Fruit fly (Drosophila melanogaster) whole organism, embryonic: Measurements from ENCODE around the gene CG14196.

ENCODE experiments used
- CG10321 ChIP-seq: fragments of 200-800 bp; sonication (Bioruptor generic); IDR thresholded peaks from 2 replicates; pipeline ENCODE4 v1.3.6; 2022; ENCODE audit warnings: missing biosample characterization, missing genetic modification characterization
- CG12299 ChIP-seq: fragments of 200-800 bp; sonication (Bioruptor generic); optimal IDR thresholded peaks from 2 replicates; lab custom pipeline; 2018; ENCODE audit warnings: missing biosample characterization, mild to moderate bottlenecking, missing genetic modification characterization
- CG12659 ChIP-seq: fragments of 200-800 bp; sonication (Bioruptor generic); optimal IDR thresholded peaks from 3 replicates; lab custom pipeline; 2017; ENCODE audit warnings: mild to moderate bottlenecking, missing biosample characterization, missing genetic modification reagents, missing genetic modification characterization
- CG13287 ChIP-seq: fragments of 200-800 bp; sonication (Bioruptor generic); IDR thresholded peaks from 2 replicates; pipeline ENCODE4 v1.3.6; 2022; ENCODE audit warnings: missing biosample characterization, missing genetic modification characterization; ENCODE audit not compliant: partially characterized antibody
- CG14860 ChIP-seq: fragments of 200-800 bp; sonication (Bioruptor generic); IDR thresholded peaks from 3 replicates; pipeline ENCODE4 v1.3.6; 2022; ENCODE audit warnings: missing biosample characterization, missing genetic modification characterization; ENCODE audit not compliant: partially characterized antibody
- CG15514 ChIP-seq: fragments of 200-800 bp; sonication (Bioruptor generic); optimal IDR thresholded peaks from 3 replicates; lab custom pipeline; 2017; ENCODE audit warnings: missing biosample characterization, missing genetic modification characterization, mild to moderate bottlenecking, moderate library complexity, missing genetic modification reagents
- CG17385 ChIP-seq: fragments of 200-800 bp; sonication (Bioruptor generic); optimal IDR thresholded peaks from 3 replicates; lab custom pipeline; 2018; ENCODE audit warnings: missing biosample characterization, mild to moderate bottlenecking, missing genetic modification characterization
- CG2116 ChIP-seq: fragments of 200-800 bp; sonication (Bioruptor generic); optimal IDR thresholded peaks from 3 replicates; lab custom pipeline; 2018; ENCODE audit warnings: missing biosample characterization, mild to moderate bottlenecking, missing genetic modification characterization
- CG2129 ChIP-seq: fragments of 200-800 bp; sonication (Bioruptor generic); IDR thresholded peaks from 2 replicates; pipeline ENCODE4 v1.3.6; 2022; ENCODE audit warnings: missing biosample characterization, missing genetic modification characterization; ENCODE audit not compliant: partially characterized antibody
- CG31388 ChIP-seq: fragments of 200-800 bp; sonication (Bioruptor generic); optimal IDR thresholded peaks from 2 replicates; lab custom pipeline; 2016; ENCODE audit warnings: missing biosample characterization, missing genetic modification characterization
- CG32532 ChIP-seq: fragments of 200-800 bp; sonication (Bioruptor generic); IDR thresholded peaks from 2 replicates; pipeline ENCODE4 v1.3.6; 2022; ENCODE audit warnings: missing biosample characterization, missing genetic modification characterization
- CG4617 ChIP-seq: fragments of 200-800 bp; sonication (Bioruptor generic); optimal IDR thresholded peaks from 3 replicates; lab custom pipeline; 2016; ENCODE audit warnings: missing biosample characterization, missing genetic modification characterization, borderline replicate concordance
- CG6791 ChIP-seq: fragments of 200-800 bp; sonication (Bioruptor generic); IDR thresholded peaks from 3 replicates; pipeline ENCODE4 v1.3.6; 2022; ENCODE audit warnings: missing biosample characterization, missing genetic modification characterization; ENCODE audit not compliant: partially characterized antibody
- CG6854 ChIP-seq: fragments of 200-800 bp; sonication (Bioruptor generic); optimal IDR thresholded peaks from 3 replicates; lab custom pipeline; 2017; ENCODE audit warnings: missing biosample characterization, mild to moderate bottlenecking, missing genetic modification characterization
- CG7963 ChIP-seq: fragments of 200-800 bp; sonication (Bioruptor generic); IDR thresholded peaks from 3 replicates; pipeline ENCODE4 v1.3.6; 2022; ENCODE audit warnings: missing biosample characterization, missing genetic modification characterization; ENCODE audit not compliant: partially characterized antibody
- CG7987 ChIP-seq: fragments of 200-800 bp; sonication (Bioruptor generic); optimal IDR thresholded peaks from 2 replicates; lab custom pipeline; 2018; ENCODE audit warnings: missing biosample characterization, mild to moderate bottlenecking, missing genetic modification characterization, moderate library complexity
- CG9609 ChIP-seq: fragments of 200-800 bp; sonication (Bioruptor generic); optimal IDR thresholded peaks from 3 replicates; lab custom pipeline; 2016; ENCODE audit warnings: missing biosample characterization, missing genetic modification characterization
- CG9797 ChIP-seq: fragments of 200-800 bp; sonication (Bioruptor generic); optimal IDR thresholded peaks from 3 replicates; lab custom pipeline; 2018; ENCODE audit warnings: missing biosample characterization, mild to moderate bottlenecking, missing genetic modification characterization
- CG9817 ChIP-seq: fragments of 200-800 bp; sonication (Bioruptor generic); optimal IDR thresholded peaks from 2 replicates; lab custom pipeline; 2018; ENCODE audit warnings: missing biosample characterization, mild to moderate bottlenecking, missing genetic modification characterization, moderate library complexity
- Deaf1 ChIP-seq: fragments of 200-800 bp; optimal IDR thresholded peaks from 3 replicates; lab custom pipeline; 2019; ENCODE audit warnings: missing biosample characterization, mild to moderate bottlenecking, missing genetic modification characterization, moderate library complexity
- Fer1 ChIP-seq: fragments of 200-800 bp; sonication (Bioruptor generic); optimal IDR thresholded peaks from 2 replicates; lab custom pipeline; 2017; ENCODE audit warnings: missing biosample characterization, mild to moderate bottlenecking, missing genetic modification characterization
- MBD-R2 ChIP-seq: fragments of 200-800 bp; sonication (Bioruptor generic); IDR thresholded peaks from 2 replicates; pipeline ENCODE4 v1.3.6; 2022; ENCODE audit warnings: missing biosample characterization, missing genetic modification characterization
- MESR4 ChIP-seq: fragments of 200-800 bp; sonication (Bioruptor generic); optimal IDR thresholded peaks from 2 replicates; lab custom pipeline; 2018; ENCODE audit warnings: missing biosample characterization, mild to moderate bottlenecking, missing genetic modification characterization, moderate library complexity
- MTF-1 ChIP-seq: fragments of 200-800 bp; sonication (Bioruptor generic); optimal IDR thresholded peaks from 2 replicates; lab custom pipeline; 2018; ENCODE audit warnings: missing biosample characterization, mild to moderate bottlenecking, missing genetic modification characterization, borderline replicate concordance
- Meics ChIP-seq: fragments of 200-800 bp; sonication (Bioruptor generic); optimal IDR thresholded peaks from 2 replicates; lab custom pipeline; 2017; ENCODE audit warnings: missing biosample characterization, mild to moderate bottlenecking, missing genetic modification characterization
- Nf-YC ChIP-seq: fragments of 200-800 bp; optimal IDR thresholded peaks from 3 replicates; lab custom pipeline; 2019; ENCODE audit warnings: missing biosample characterization, mild to moderate bottlenecking, missing genetic modification characterization, moderate library complexity
- Opbp ChIP-seq: fragments of 200-800 bp; sonication (Bioruptor generic); IDR thresholded peaks from 3 replicates; pipeline ENCODE4 v1.3.6; 2022; ENCODE audit warnings: missing biosample characterization, missing genetic modification characterization; ENCODE audit not compliant: partially characterized antibody
- Ravus ChIP-seq: fragments of 200-800 bp; sonication (Bioruptor generic); IDR thresholded peaks from 2 replicates; pipeline ENCODE4 v1.3.6; 2022; ENCODE audit warnings: missing biosample characterization, missing genetic modification characterization
- Six4 ChIP-seq: fragments of 200-800 bp; sonication (Bioruptor generic); optimal IDR thresholded peaks from 2 replicates; lab custom pipeline; 2016; ENCODE audit warnings: missing biosample characterization, missing genetic modification characterization
- YL-1 ChIP-seq: fragments of 200-800 bp; sonication (Bioruptor generic); optimal IDR thresholded peaks from 3 replicates; lab custom pipeline; 2017; ENCODE audit warnings: missing biosample characterization, mild to moderate bottlenecking, missing genetic modification characterization
- caup ChIP-seq: fragments of 200-800 bp; sonication (Bioruptor generic); optimal IDR thresholded peaks from 3 replicates; lab custom pipeline; 2017; ENCODE audit warnings: missing biosample characterization, mild to moderate bottlenecking, missing genetic modification characterization, moderate library complexity; ENCODE audit not compliant: severe bottlenecking
- cg ChIP-seq: fragments of 200-800 bp; sonication (Bioruptor generic); optimal IDR thresholded peaks from 3 replicates; lab custom pipeline; 2019; ENCODE audit warnings: missing biosample characterization, mild to moderate bottlenecking, missing genetic modification characterization, moderate library complexity
- gfzf ChIP-seq: fragments of 200-800 bp; sonication (Bioruptor generic); optimal IDR thresholded peaks from 2 replicates; lab custom pipeline; 2016; ENCODE audit warnings: missing biosample characterization, mild to moderate bottlenecking, missing genetic modification characterization, moderate library complexity
- grn ChIP-seq: fragments of 200-800 bp; sonication (Bioruptor generic); optimal IDR thresholded peaks from 3 replicates; lab custom pipeline; 2017; ENCODE audit warnings: missing biosample characterization, missing genetic modification characterization
- ham ChIP-seq: fragments of 200-800 bp; sonication (Bioruptor generic); IDR thresholded peaks from 2 replicates; pipeline ENCODE4 v1.3.6; 2022; ENCODE audit warnings: missing biosample characterization, missing genetic modification characterization
- onecut ChIP-seq: fragments of 200-800 bp; sonication (Bioruptor generic); IDR thresholded peaks from 2 replicates; pipeline ENCODE4 v1.3.6; 2022; ENCODE audit warnings: missing biosample characterization, missing genetic modification characterization
- prd ChIP-seq, 3 experiments: fragments of >200 bp in 2 of 3; fragments of 200-800 bp in 1 of 3; sonication (Bioruptor generic) in 1 of 3; optimal IDR thresholded peaks in 2 of 3; IDR thresholded peaks in 1 of 3; 2 replicates in 2 of 3; 3 replicates in 1 of 3; pipeline versions ENCODE4 v1.3.6 to Lab custom; 2017 to 2022; ENCODE audit warnings: missing biosample characterization in 1 of 3, missing genetic modification characterization in 1 of 3
- row ChIP-seq: fragments of 200-800 bp; sonication (Bioruptor generic); IDR thresholded peaks from 3 replicates; pipeline ENCODE4 v1.3.6; 2022; ENCODE audit warnings: missing biosample characterization, missing genetic modification characterization
- sob ChIP-seq: fragments of 200-800 bp; sonication (Bioruptor generic); IDR thresholded peaks from 2 replicates; pipeline ENCODE4 v1.3.6; 2022; ENCODE audit warnings: missing biosample characterization, missing genetic modification characterization
- tna ChIP-seq: fragments of 200-800 bp; sonication (Bioruptor generic); IDR thresholded peaks from 2 replicates; pipeline ENCODE4 v1.3.6; 2022; ENCODE audit warnings: missing biosample characterization, missing genetic modification characterization; ENCODE audit not compliant: partially characterized antibody
- wek ChIP-seq: fragments of 200-800 bp; sonication (Bioruptor generic); optimal IDR thresholded peaks from 3 replicates; lab custom pipeline; 2018; ENCODE audit warnings: missing biosample characterization, mild to moderate bottlenecking, missing genetic modification characterization, moderate library complexity
- zen ChIP-seq: fragments of 200-800 bp; sonication (Bioruptor generic); optimal IDR thresholded peaks from 3 replicates; lab custom pipeline; 2018; ENCODE audit warnings: missing biosample characterization, mild to moderate bottlenecking, missing genetic modification characterization, moderate library complexity

Gene CG14196

dm6 chrX:19261528-19262102 is 20.0 kb upstream of the CG14196 start, which contains the start of gene Vav (continued):
- TF ChIP-seq tna (GFP tag; lab: Robert Waterston, UW) (peak; percentile 50; the same call in 1 of the 2 replicates), CG12299 (peak; percentile 18), CG2116 (GFP tag; lab: Kevin White, UChicago) (peak; percentile 61), Six4 (no peak), CG12659 (GFP tag; lab: Kevin White, UChicago) (peak; percentile 25), CG9609 (GFP tag; lab: Kevin White, UChicago) (no peak), CG2129 (GFP tag; lab: Robert Waterston, UW) (no peak), CG14860 (GFP tag; lab: Robert Waterston, UW) (peak; percentile 32; the same call in 1 of the 3 replicates), CG15514 (peak; percentile 38), ham (GFP tag; lab: Robert Waterston, UW) (0 out of 2 replicates have a peak, but pooled peaks have one; percentile 10), caup (GFP tag; lab: Kevin White, UChicago) (peak; percentile 17), Fer1 (GFP tag; lab: Kevin White, UChicago) (peak; percentile 58), CG13287 (GFP tag; lab: Robert Waterston, UW) (peak; percentile 50), CG7987 (GFP tag; lab: Kevin White, UChicago) (peak; percentile 22), prd (optimal IDR thresholded peaks at IDR 0.05; lab: Kevin White, UChicago) (no peak), prd (GFP tag; IDR thresholded peaks at IDR 0.05; lab: Robert Waterston, UW) (0 out of 3 replicates have a peak, but pooled peaks have one; percentile 4), wek (peak; percentile 22), CG6791 (GFP tag; lab: Robert Waterston, UW) (0 out of 3 replicates have a peak, but pooled peaks have one; percentile 15), CG10321 (GFP tag; lab: Robert Waterston, UW) (no peak), Nf-YC (tag; lab: Kevin White, UChicago) (peak; percentile 48), CG6854 (GFP tag; lab: Kevin White, UChicago) (peak; percentile 1), gfzf (GFP tag; lab: Kevin White, UChicago) (peak; percentile 72), row (GFP tag; lab: Robert Waterston, UW) (peak; percentile 27; the same call in 1 of the 3 replicates), Deaf1 (tag; lab: Kevin White, UChicago) (peak; percentile 37), CG4617 (GFP tag; lab: Kevin White, UChicago) (peak; percentile 35), zen (peak; percentile 12), MBD-R2 (GFP tag; lab: Robert Waterston, UW) (peak; percentile 68), CG17385 (GFP tag; lab: Kevin White, UChicago) (peak; percentile 92), onecut (peak; percentile 16; the same call in 1 of the 2 replicates), CG32532 (GFP tag; lab: Robert Waterston, UW) (peak; percentile 12; the same call in 1 of the 2 replicates), CG31388 (GFP tag; lab: Kevin White, UChicago) (no peak), sob (GFP tag; lab: Robert Waterston, UW) (peak; percentile 38; the same call in 1 of the 2 replicates), MTF-1 (GFP tag; lab: Kevin White, UChicago) (peak; percentile 34), CG9797 (GFP tag; lab: Kevin White, UChicago) (peak; percentile 29), CG9817 (tag; lab: Kevin White, UChicago) (no peak), CG7963 (GFP tag; lab: Robert Waterston, UW) (peak; percentile 20; the same call in 1 of the 3 replicates), cg (GFP tag; lab: Kevin White, UChicago) (peak; percentile 2), Ravus (GFP tag; lab: Robert Waterston, UW) (no peak), Meics (GFP tag; lab: Kevin White, UChicago) (peak; percentile 81), grn (GFP tag; lab: Kevin White, UChicago) (no peak), Opbp (GFP tag; lab: Robert Waterston, UW) (peak; percentile 49; the same call in 1 of the 3 replicates), YL-1 (GFP tag; lab: Kevin White, UChicago) (peak; percentile 58), MESR4 (peak; percentile 89)
- TF ChIP-seq, all 482 proteins: peak for 63
